Worm (Caenorhabditis elegans): Measurements from ENCODE around the gene pacl-1.

DNA sequence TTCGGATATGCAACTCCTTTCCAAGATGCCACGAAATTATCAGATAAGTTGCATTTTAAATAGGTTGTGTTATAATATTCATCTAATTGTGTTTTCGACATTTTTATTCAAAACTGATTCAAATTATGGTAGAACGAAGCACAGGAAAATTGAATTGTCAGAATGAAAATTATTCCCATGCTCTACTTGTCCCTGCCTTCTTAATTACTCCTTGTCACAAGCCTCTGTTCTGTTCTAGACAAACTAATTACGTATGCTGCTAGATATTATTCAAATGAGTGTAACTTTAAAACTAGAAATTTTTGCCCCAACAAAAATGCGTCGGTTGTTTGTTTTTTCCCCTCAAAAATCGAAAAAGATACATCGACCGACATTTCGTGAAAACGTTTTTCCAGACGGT is 31.2 kb downstream of the pacl-1 start, which contains the start of gene srh-104:
- TF ChIP-seq unc-62 (GFP tag; optimal IDR thresholded peaks at IDR 0.05) (no peak), ztf-6 (GFP tag; IDR thresholded peaks at IDR 0.05) (no peak), F33H1.4 (GFP tag; IDR thresholded peaks at IDR 0.05) (no peak), mcd-1 (GFP tag; IDR thresholded peaks at IDR 0.05) (no peak), F22D6.2 (tag; optimal IDR thresholded peaks at IDR 0.05) (no peak), pbrm-1 (GFP tag; IDR thresholded peaks at IDR 0.05) (no peak), hmg-1.2 (GFP tag; IDR thresholded peaks at IDR 0.05) (no peak), cebp-1 (GFP tag; IDR thresholded peaks at IDR 0.05) (no peak), cebp-1 (tag; optimal IDR thresholded peaks at IDR 0.05) (no peak), nfya-1 (tag; optimal IDR thresholded peaks at IDR 0.05; ENCODE audit: borderline replicate concordance, insufficient read depth) (no peak)

Measured in whole organism, young adult.